Fruit fly (Drosophila melanogaster) whole organism: ENCODE measurements around the gene CG32107.

Source experiments
- CG8478 ChIP-seq: fragments of >200 bp; optimal IDR thresholded peaks from 2 replicates; lab custom pipeline; 2018; ENCODE audit warnings: inconsistent platforms
- Dll ChIP-seq: fragments of >200 bp; optimal IDR thresholded peaks from 2 replicates; lab custom pipeline; 2017
- EcR ChIP-seq, 2 experiments: fragments of >200 bp; optimal IDR thresholded peaks; 2 replicates each; lab custom pipeline; 2017; ENCODE audit warnings: missing biosample characterization in 2 of 2, missing genetic modification characterization in 2 of 2, missing genetic modification reagents in 2 of 2
- pan ChIP-seq: fragments of >200 bp; optimal IDR thresholded peaks from 2 replicates; lab custom pipeline; 2017
- psq ChIP-seq: fragments of >200 bp; optimal IDR thresholded peaks from 2 replicates; lab custom pipeline; 2017
- usp ChIP-seq: fragments of >200 bp; optimal IDR thresholded peaks from 2 replicates; lab custom pipeline; 2017; ENCODE audit warnings: missing biosample characterization, missing genetic modification characterization, mixed read lengths

CG32107 gene

DNA sequence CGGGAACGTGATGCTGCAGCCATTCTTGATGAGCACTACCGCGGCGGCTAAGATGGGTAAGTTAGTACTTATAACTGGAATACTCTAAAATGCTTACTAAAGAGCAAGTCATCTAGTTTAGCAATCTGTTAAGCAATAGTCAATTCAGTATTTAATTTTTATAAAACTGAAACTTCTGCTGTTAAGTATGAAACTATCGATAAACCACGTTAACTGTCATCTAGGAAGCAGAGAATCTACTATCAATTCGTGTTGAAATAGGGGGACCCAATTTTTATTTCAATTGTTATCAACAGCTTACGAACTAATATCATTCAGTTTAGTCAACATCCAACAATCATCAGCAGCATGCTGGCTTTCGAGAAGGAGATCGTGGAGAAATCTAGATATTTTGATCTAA, 52.7 kb downstream of the CG32107 start, which contains the start of gene CG32110:
TSS of gene CG32110 (plus strand) at position 301 of the 400 bp plus-strand sequence.
- no peak for TF ChIP-seq Dll
- TF ChIP-seq EcR (GFP tag; optimal IDR thresholded peaks at IDR 0.05; lab: Kevin White, UChicago): no peak
- no peak for TF ChIP-seq usp
- no peak for TF ChIP-seq pan (lab: Kevin White, UChicago)
- TF ChIP-seq CG8478 (lab: Kevin White, UChicago): no peak
- TF ChIP-seq psq (lab: Kevin White, UChicago): no peak
